Worm (Caenorhabditis elegans): ENCODE data around the gene F39E9.14.
A peak's percentile ranks its signal among the peaks of the same experiment; 100 is the strongest.

Gene F39E9.14

DNA sequence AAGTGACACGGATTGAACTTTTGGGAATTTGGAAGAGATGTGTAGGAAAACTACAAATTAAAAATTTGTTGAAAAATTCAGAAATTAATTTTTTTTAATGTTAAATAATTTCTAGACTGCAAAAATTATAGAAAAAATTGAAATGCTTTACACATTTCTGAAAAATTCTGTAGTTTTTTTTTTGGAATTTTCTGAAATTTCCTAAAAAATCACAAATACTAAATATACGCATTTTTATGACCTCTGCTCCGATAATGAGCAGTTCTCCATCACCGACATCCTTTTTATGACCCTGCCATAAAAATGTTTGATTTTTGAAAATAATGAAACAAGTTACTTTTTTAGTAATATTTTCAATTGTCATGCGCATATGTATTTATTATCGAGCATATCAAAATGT lies 45.7 kb downstream of the F39E9.14 start:
- no peak for TF ChIP-seq hpl-2 (GFP tag; optimal IDR thresholded peaks at IDR 0.05)
- no peak for TF ChIP-seq nhr-90 (tag; optimal IDR thresholded peaks at IDR 0.05; ENCODE audit: poor library complexity)
- no peak for TF ChIP-seq nhr-237 (tag; optimal IDR thresholded peaks at IDR 0.05)
- no peak for TF ChIP-seq hlh-17 (GFP tag; optimal IDR thresholded peaks at IDR 0.05; ENCODE audit: borderline replicate concordance)
- TF ChIP-seq nhr-19 (GFP tag; conservative IDR thresholded peaks at IDR 0.05), result no peak
- TF ChIP-seq sptf-1 (tag; optimal IDR thresholded peaks at IDR 0.05), result no peak
- no peak for TF ChIP-seq unc-30 (tag; optimal IDR thresholded peaks at IDR 0.05)
- no peak for TF ChIP-seq egl-13 (tag; optimal IDR thresholded peaks at IDR 0.05)
- no peak for TF ChIP-seq egl-27 (tag; optimal IDR thresholded peaks at IDR 0.05)

DNA sequence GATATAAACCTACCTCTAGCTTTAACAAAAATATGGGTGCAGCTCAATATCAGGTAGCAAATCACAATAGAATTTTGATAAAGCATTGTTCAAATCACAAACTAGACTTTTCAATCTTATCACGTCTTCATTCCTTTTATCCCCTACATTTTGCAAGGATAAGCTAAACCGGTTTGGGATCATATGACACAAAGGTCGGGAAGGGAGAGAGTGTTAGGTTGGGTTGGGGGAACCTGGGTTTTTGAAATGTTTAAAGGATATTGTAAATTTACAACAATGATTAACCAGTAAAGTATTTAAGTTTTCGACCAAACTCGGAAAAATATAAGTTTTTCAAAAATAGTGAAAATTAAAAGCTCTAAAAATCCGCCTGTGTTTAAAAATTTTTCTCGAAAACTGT lies 46.4 kb downstream of the F39E9.14 start, which contains the start of gene C17F4.12:
Gene C17F4.12, minus strand, starts transcription at position 101 of the 400 bp plus-strand sequence.
- TF ChIP-seq sox-4 (tag; optimal IDR thresholded peaks at IDR 0.05), result no peak
- peak; percentile 85 for TF ChIP-seq blmp-1 (tag; optimal IDR thresholded peaks at IDR 0.05)
- TF ChIP-seq elt-3 (tag; optimal IDR thresholded peaks at IDR 0.05), result peak in 1 of 6 experiments; percentile 9

DNA sequence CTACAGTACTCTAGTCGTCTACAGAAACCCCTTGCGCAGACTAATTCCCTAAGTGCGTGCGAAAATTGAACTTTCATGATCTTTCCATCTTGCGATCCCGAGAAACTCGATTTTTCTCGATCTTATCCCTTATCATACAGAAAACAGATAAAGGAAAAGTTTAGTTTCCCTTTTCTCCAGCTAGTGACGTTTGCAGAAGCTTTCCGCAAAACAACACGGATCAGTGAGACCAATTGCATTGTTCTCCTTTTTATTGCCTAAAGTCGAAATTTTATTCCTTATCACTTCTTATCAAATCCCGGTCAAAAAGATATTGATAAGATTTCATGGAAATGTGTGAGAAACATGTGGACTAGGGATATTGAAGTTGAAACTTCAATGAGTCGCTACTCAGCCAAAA lies 48.6 kb downstream of the F39E9.14 start:
- TF ChIP-seq C16A3.4 (tag; optimal IDR thresholded peaks at IDR 0.05) (no peak), elt-3 (tag; optimal IDR thresholded peaks at IDR 0.05) (peak in 2 of 6 experiments; percentile 50 to 77), blmp-1 (tag; optimal IDR thresholded peaks at IDR 0.05) (peak; percentile 99)

Data from whole organism, L1 larva.